Fruit fly (Drosophila melanogaster): Measurements from ENCODE around the gene pasha.

DNA sequence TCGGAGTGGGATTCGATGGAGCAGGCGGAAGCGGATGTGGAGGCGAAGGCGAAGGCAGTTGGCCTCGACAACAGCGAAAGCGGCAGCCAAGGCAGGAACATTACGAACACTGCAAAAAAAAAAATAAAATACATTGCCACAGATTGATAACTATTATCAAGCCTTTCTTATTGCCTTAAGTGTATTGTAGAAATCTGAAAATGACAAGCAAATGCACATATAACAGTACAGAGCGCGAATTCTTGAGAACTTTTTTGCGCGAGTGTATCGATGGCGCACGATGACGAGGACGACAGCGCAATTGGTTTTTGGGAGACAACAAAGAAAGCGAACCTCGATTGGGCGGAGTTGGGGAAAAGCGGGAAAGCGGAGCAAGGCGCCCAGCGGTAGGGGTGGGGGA lies 12.6 kb downstream of the pasha start:
- no peak for TF ChIP-seq Dll (optimal IDR thresholded peaks at IDR 0.05)
- TF ChIP-seq usp (GFP tag; optimal IDR thresholded peaks at IDR 0.05) = no peak
- no peak for TF ChIP-seq EcR (GFP tag; optimal IDR thresholded peaks at IDR 0.05)
- no peak for TF ChIP-seq pan (optimal IDR thresholded peaks at IDR 0.05)
- TF ChIP-seq psq (optimal IDR thresholded peaks at IDR 0.05) = no peak

Data from whole organism.